Fruit fly (Drosophila melanogaster) whole organism, adult: Measurements from ENCODE around the gene bero.

Experiments
- CG11617 ChIP-seq: fragments of 200-800 bp; sonication (Bioruptor generic); optimal IDR thresholded peaks from 2 replicates; lab custom pipeline; 2017; ENCODE audit warnings: mild to moderate bottlenecking, missing biosample characterization, missing genetic modification reagents, missing genetic modification characterization
- CG12768 ChIP-seq: fragments of 200-800 bp; sonication (Bioruptor generic); optimal IDR thresholded peaks from 2 replicates; lab custom pipeline; 2017; ENCODE audit warnings: missing biosample characterization, missing genetic modification characterization, mild to moderate bottlenecking, moderate library complexity, missing genetic modification reagents
- CG14711 ChIP-seq: fragments of 200-800 bp; sonication (Bioruptor generic); optimal IDR thresholded peaks from 2 replicates; lab custom pipeline; 2018; ENCODE audit warnings: missing biosample characterization, mild to moderate bottlenecking, missing genetic modification characterization, moderate library complexity
- CG1620 ChIP-seq: fragments of 200-800 bp; sonication (Bioruptor generic); optimal IDR thresholded peaks from 2 replicates; lab custom pipeline; 2016; ENCODE audit warnings: missing biosample characterization, missing genetic modification characterization
- CG33017 ChIP-seq: fragments of 200-800 bp; sonication (Bioruptor generic); optimal IDR thresholded peaks from 2 replicates; lab custom pipeline; 2018; ENCODE audit warnings: missing biosample characterization, mild to moderate bottlenecking, missing genetic modification characterization, moderate library complexity
- CG5204 ChIP-seq: fragments of 200-800 bp; sonication (Bioruptor generic); optimal IDR thresholded peaks from 2 replicates; lab custom pipeline; 2016; ENCODE audit warnings: missing biosample characterization, missing genetic modification characterization
- CG7045 ChIP-seq: fragments of 200-800 bp; sonication (Bioruptor generic); optimal IDR thresholded peaks from 2 replicates; lab custom pipeline; 2017; ENCODE audit warnings: missing biosample characterization, mild to moderate bottlenecking, missing genetic modification characterization
- CG7101 ChIP-seq: fragments of 200-800 bp; sonication (Bioruptor generic); optimal IDR thresholded peaks from 2 replicates; lab custom pipeline; 2018; ENCODE audit warnings: missing biosample characterization, mild to moderate bottlenecking, missing genetic modification characterization, moderate library complexity
- Clk ChIP-seq: fragments of 200-800 bp; sonication (Bioruptor generic); optimal IDR thresholded peaks from 2 replicates; lab custom pipeline; 2017; ENCODE audit warnings: missing biosample characterization, missing genetic modification characterization
- Crg-1 ChIP-seq: fragments of 200-800 bp; sonication (Bioruptor generic); optimal IDR thresholded peaks from 2 replicates; lab custom pipeline; 2016; ENCODE audit warnings: missing biosample characterization, missing genetic modification characterization
- Hr96 ChIP-seq: fragments of 200-800 bp; sonication (Bioruptor generic); optimal IDR thresholded peaks from 2 replicates; lab custom pipeline; 2016; ENCODE audit warnings: missing biosample characterization, missing genetic modification characterization
- Mnt ChIP-seq: fragments of 200-800 bp; sonication (Bioruptor generic); optimal IDR thresholded peaks from 2 replicates; lab custom pipeline; 2016; ENCODE audit warnings: missing biosample characterization, mild to moderate bottlenecking, missing genetic modification characterization
- bab1 ChIP-seq: fragments of 200-800 bp; sonication (Bioruptor generic); optimal IDR thresholded peaks from 3 replicates; lab custom pipeline; 2019; ENCODE audit warnings: missing biosample characterization, mild to moderate bottlenecking, missing genetic modification characterization, moderate library complexity
- cic ChIP-seq: fragments of 200-800 bp; sonication (Bioruptor generic); optimal IDR thresholded peaks from 2 replicates; lab custom pipeline; 2017; ENCODE audit warnings: missing biosample characterization, mild to moderate bottlenecking, missing genetic modification characterization, moderate library complexity
- cnc ChIP-seq, 2 experiments: fragments of >200 bp; optimal IDR thresholded peaks; 2 replicates each; lab custom pipeline; 2017
- kay ChIP-seq: fragments of 200-800 bp; sonication (Bioruptor generic); peaks from one replicate; lab custom pipeline; 2016; ENCODE audit warnings: missing biosample characterization, missing genetic modification characterization, borderline replicate concordance
- ovo ChIP-seq: fragments of 200-800 bp; sonication (Bioruptor generic); optimal IDR thresholded peaks from 2 replicates; lab custom pipeline; 2016; ENCODE audit warnings: missing biosample characterization, missing genetic modification characterization
- pad ChIP-seq: fragments of 200-800 bp; sonication (Bioruptor generic); optimal IDR thresholded peaks from 3 replicates; lab custom pipeline; 2017; ENCODE audit warnings: missing biosample characterization, missing genetic modification characterization, mild to moderate bottlenecking, moderate library complexity, missing genetic modification reagents
- tj ChIP-seq: fragments of 200-800 bp; sonication (Bioruptor generic); optimal IDR thresholded peaks from 3 replicates; lab custom pipeline; 2017; ENCODE audit warnings: missing biosample characterization, mild to moderate bottlenecking, missing genetic modification characterization, moderate library complexity
- toe ChIP-seq: fragments of 200-800 bp; sonication (Bioruptor generic); optimal IDR thresholded peaks from 2 replicates; lab custom pipeline; 2016; ENCODE audit warnings: missing biosample characterization, missing genetic modification characterization

Gene bero

DNA sequence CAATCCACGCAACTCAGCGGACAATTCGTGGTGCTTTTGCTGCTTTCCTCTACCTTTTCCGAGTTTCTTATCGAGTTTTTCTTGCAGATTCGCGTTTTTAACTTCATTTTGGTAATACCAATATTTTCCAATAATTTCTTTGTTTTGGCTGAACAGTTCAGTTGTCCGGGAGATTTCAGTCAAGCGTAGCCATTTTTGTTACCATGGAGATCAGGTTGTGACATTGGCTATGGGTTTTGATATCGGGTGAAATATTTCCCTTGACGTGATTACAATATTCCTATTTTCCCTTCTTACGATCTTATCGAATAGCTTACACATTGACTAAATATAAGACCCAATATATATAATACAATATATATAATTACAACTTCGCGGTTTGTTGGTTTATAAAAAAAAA, 23.0 kb upstream of the bero start, which contains the start of gene Oseg5:
Oseg5 (minus strand) TSS at position 340 of the 400 bp plus-strand sequence.
- TF ChIP-seq Clk (GFP tag; lab: Kevin White, UChicago): no peak

- TF ChIP-seq kay (GFP tag; lab: Kevin White, UChicago) (no peak), tj (no peak), Hr96 (GFP tag; lab: Kevin White, UChicago) (no peak), CG14711 (tag; lab: Kevin White, UChicago) (no peak), CG7045 (no peak), CG7101 (tag; lab: Kevin White, UChicago) (no peak), CG33017 (tag; lab: Kevin White, UChicago) (no peak), bab1 (GFP tag; lab: Kevin White, UChicago) (no peak), CG11617 (no peak), pad (GFP tag; lab: Kevin White, UChicago) (no peak), ovo (GFP tag; lab: Kevin White, UChicago) (no peak), CG1620 (GFP tag; lab: Kevin White, UChicago) (no peak), Clk (GFP tag; lab: Kevin White, UChicago) (no peak), CG5204 (GFP tag; lab: Kevin White, UChicago) (no peak)
These were observed 20.6 kb upstream of the bero start, which contains the start of gene Spn38F for dm6 chr2L:20837885-20838284. Gene Spn38F (minus strand): TSS chr2L:20837985.

- TF ChIP-seq Crg-1 (GFP tag; lab: Kevin White, UChicago) (no peak), cnc (optimal IDR thresholded peaks at IDR 0.05; lab: Kevin White, UChicago) (no peak), CG33017 (tag; lab: Kevin White, UChicago) (no peak), Clk (GFP tag; lab: Kevin White, UChicago) (no peak), CG1620 (GFP tag; lab: Kevin White, UChicago) (no peak), CG7045 (no peak)
These were observed 18.5 kb upstream of the bero start for dm6 chr2L:20840006-20840405.

DNA sequence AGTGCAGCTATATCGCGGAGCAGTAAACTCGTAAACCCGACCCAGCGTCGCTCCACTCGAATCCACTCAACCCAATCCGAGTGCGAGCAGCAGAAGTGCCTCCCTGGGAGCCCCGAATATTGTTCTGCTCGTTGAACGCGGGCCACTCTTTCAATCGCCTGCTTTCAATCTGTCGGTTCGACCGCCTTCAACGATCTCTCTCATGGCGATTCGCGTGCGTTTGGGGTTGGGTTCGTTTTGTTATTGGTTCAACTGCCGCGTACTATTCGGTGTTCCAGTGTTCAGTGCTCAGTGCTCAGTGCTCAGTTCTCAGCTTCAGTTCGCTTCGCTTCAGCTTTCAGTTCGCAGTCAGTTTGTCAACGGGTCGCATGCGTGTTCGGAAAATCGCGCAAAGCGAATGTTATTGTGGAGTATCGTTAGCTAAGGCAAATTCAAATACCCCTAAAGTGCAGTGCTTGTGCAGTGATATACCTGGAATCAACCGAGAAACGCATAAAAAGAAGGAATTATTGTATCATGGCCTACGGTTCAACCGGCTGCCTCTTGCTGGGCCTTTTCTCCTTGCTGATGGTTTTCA, 17.9 kb upstream of the bero start, which contains the start of gene CG31676:
CG31676 (plus strand) TSS at position 289 of the 577 bp plus-strand sequence.
- TF ChIP-seq bab1 (GFP tag; lab: Kevin White, UChicago): no peak
- TF ChIP-seq CG33017 (tag; lab: Kevin White, UChicago): no peak
- no peak for TF ChIP-seq CG12768
- peak; percentile 50 for TF ChIP-seq kay (GFP tag; lab: Kevin White, UChicago)
- no peak for TF ChIP-seq CG11617
- TF ChIP-seq cnc (optimal IDR thresholded peaks at IDR 0.05; lab: Kevin White, UChicago): no peak
- no peak for TF ChIP-seq CG7045
- no peak for TF ChIP-seq CG7101 (tag; lab: Kevin White, UChicago)

dm6 chr2L:20844381-20844780, 14.1 kb upstream of the bero start:
- TF ChIP-seq Crg-1 (GFP tag; lab: Kevin White, UChicago): no peak
- TF ChIP-seq kay (GFP tag; lab: Kevin White, UChicago): no peak

DNA sequence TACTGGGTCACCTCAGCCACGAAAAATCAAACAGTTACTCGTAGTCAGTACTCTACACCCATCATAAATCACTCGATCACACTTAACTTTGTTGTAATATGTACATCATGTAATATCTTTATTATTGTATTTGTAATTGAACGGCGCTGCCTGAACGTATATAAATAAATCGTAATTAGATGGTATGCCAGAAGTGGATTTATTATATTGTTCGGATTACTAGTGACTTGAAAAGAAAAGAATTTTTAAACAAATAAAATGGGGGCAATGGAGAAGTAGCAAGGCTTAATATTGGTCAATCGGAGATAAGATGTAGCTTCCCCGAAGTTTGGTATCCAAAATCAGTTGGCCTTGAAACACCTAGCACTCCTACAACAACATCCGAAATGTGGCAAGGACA, 9.5 kb upstream of the bero start, which contains the start of gene CG14402:
CG14402 (plus strand) TSS at position 301 of the 400 bp plus-strand sequence.
- TF ChIP-seq CG12768 (no peak), cic (GFP tag; lab: Kevin White, UChicago) (no peak), cnc (optimal IDR thresholded peaks at IDR 0.05; lab: Kevin White, UChicago) (no peak), Crg-1 (GFP tag; lab: Kevin White, UChicago) (no peak), tj (no peak), Hr96 (GFP tag; lab: Kevin White, UChicago) (no peak), CG5204 (GFP tag; lab: Kevin White, UChicago) (no peak), ovo (GFP tag; lab: Kevin White, UChicago) (no peak), pad (GFP tag; lab: Kevin White, UChicago) (no peak), toe (no peak), Mnt (no peak), Clk (GFP tag; lab: Kevin White, UChicago) (no peak), bab1 (GFP tag; lab: Kevin White, UChicago) (no peak), kay (GFP tag; lab: Kevin White, UChicago) (no peak), CG11617 (no peak), CG14711 (tag; lab: Kevin White, UChicago) (no peak)

- no peak for TF ChIP-seq Crg-1 (GFP tag; lab: Kevin White, UChicago)
- no peak for TF ChIP-seq CG33017 (tag; lab: Kevin White, UChicago)
- no peak for TF ChIP-seq CG14711 (tag; lab: Kevin White, UChicago)
- TF ChIP-seq CG1620 (GFP tag; lab: Kevin White, UChicago): no peak
- no peak for TF ChIP-seq Mnt
- TF ChIP-seq cic (GFP tag; lab: Kevin White, UChicago): no peak
- TF ChIP-seq cnc (optimal IDR thresholded peaks at IDR 0.05; lab: Kevin White, UChicago): no peak
- TF ChIP-seq kay (GFP tag; lab: Kevin White, UChicago): no peak
- TF ChIP-seq toe: no peak
- TF ChIP-seq tj: no peak
- TF ChIP-seq ovo (GFP tag; lab: Kevin White, UChicago): no peak
- TF ChIP-seq CG7045: no peak
These were observed 6.9 kb upstream of the bero start for dm6 chr2L:20851592-20851991.
